Worm (Caenorhabditis elegans): ENCODE measurements around the gene glb-28.

Gene glb-28

DNA sequence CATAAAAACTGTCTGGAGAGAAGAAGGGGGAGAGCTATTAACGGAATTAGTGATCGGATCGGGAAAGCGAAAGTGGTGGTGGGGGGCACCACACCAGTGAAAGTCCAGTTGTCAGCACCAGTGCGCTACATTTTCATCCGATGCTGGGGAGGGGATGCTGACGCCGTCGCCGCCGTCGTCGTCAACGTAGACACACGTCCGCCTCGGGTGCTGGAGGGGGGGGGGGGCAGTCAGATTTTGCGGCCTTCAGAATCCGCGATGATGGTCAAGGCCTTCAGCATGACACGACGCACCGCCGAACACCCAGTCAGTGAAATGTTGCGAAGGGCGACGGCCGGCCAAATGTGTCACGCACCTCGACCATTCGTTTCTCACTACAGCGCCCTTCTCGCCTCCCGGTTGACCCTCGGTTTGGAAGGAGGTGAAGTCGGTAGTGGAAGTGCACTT lies 6.7 kb downstream of the glb-28 start:
- TF ChIP-seq tab-1 (GFP tag; IDR thresholded peaks at IDR 0.05) (peak; percentile 59; the same call in 1 of the 2 replicates), cog-1 (tag; optimal IDR thresholded peaks at IDR 0.05) (no peak)

DNA sequence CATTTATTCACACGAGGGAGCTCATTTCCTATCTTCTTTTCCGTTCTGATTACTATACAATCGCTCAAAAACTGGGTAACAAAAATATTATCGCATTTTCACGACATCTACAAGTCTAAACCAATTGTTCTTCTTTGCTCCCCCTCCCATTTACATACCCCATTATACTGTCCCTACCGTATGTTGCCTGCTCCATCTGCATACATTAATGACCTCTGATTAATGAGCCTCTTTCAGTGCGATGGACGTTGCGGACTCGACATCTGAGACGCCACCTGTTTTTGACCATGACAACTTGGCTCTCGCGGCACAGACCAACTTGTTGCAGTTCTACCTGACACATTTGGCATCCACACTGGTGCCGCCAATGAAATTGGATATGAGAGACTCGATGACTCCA lies 7.9 kb downstream of the glb-28 start, which contains the start of gene nhr-91:
nhr-91 (plus strand) TSS at position 232 of the 400 bp plus-strand sequence.
- TF ChIP-seq med-1 (GFP tag; optimal IDR thresholded peaks at IDR 0.05; ENCODE audit: insufficient read depth) (no peak), T22C8.4 (GFP tag; IDR thresholded peaks at IDR 0.05) (no peak), ztf-23 (GFP tag; IDR thresholded peaks at IDR 0.05) (no peak), ztf-29 (GFP tag; IDR thresholded peaks at IDR 0.05) (no peak), tab-1 (GFP tag; IDR thresholded peaks at IDR 0.05) (no peak), ref-1 (GFP tag; conservative IDR thresholded peaks at IDR 0.05) (no peak), klf-2 (GFP tag; conservative IDR thresholded peaks at IDR 0.05) (no peak), flt-1 (GFP tag; IDR thresholded peaks at IDR 0.05) (no peak), cog-1 (tag; optimal IDR thresholded peaks at IDR 0.05) (no peak)

DNA sequence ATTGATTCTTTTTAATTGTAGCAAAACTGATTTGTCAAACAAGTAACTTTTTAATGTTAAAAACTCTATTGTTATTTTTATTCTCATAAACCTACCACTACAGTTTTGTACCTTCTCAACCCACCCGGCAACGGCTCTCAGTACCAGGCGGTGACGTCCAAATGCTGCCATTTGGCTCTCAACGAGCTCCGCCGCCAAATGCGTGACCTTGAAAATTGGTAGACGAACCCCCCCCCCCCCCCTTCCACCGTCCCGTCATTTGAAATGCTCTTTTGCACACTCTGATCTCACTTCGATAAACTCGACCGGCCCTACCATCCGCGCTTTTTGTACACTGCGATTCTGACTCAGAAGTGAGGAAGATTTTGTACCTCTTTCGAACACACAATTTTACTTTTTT lies 8.4 kb downstream of the glb-28 start:
- no peak for TF ChIP-seq klf-2 (GFP tag; conservative IDR thresholded peaks at IDR 0.05)
- no peak for TF ChIP-seq ztf-29 (GFP tag; IDR thresholded peaks at IDR 0.05)
- TF ChIP-seq cog-1 (tag; optimal IDR thresholded peaks at IDR 0.05) = no peak
- no peak for TF ChIP-seq ztf-23 (GFP tag; IDR thresholded peaks at IDR 0.05)
- no peak for TF ChIP-seq tab-1 (GFP tag; IDR thresholded peaks at IDR 0.05)
- no peak for TF ChIP-seq T22C8.4 (GFP tag; IDR thresholded peaks at IDR 0.05)
- no peak for TF ChIP-seq ref-1 (GFP tag; conservative IDR thresholded peaks at IDR 0.05)
- TF ChIP-seq med-1 (GFP tag; optimal IDR thresholded peaks at IDR 0.05; ENCODE audit: insufficient read depth) = no peak
- TF ChIP-seq flt-1 (GFP tag; IDR thresholded peaks at IDR 0.05) = no peak

DNA sequence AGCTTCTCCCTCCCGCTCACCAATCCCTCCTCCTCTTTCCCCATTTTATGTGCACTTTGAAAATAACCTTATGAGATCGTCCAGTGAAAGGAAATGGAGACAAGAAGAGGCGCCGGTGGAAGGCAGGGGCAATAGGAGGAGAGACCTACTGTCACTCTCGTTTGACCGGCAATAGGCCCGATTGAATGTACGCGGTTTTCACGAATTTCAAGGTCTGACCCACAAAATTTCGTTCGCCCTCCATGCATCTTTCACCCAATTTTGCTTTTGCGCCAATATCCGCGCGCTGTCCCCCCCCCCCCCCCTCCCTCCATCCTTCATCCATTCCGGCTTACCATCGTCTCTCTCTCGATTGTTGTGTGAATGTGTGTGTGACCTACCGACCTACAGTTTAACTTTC lies 9.4 kb downstream of the glb-28 start:
- TF ChIP-seq T22C8.4 (GFP tag; IDR thresholded peaks at IDR 0.05) (no peak), med-1 (GFP tag; optimal IDR thresholded peaks at IDR 0.05; ENCODE audit: insufficient read depth) (no peak), ztf-29 (GFP tag; IDR thresholded peaks at IDR 0.05) (no peak), ztf-23 (GFP tag; IDR thresholded peaks at IDR 0.05) (no peak), cog-1 (tag; optimal IDR thresholded peaks at IDR 0.05) (no peak), ref-1 (GFP tag; conservative IDR thresholded peaks at IDR 0.05) (no peak), klf-2 (GFP tag; conservative IDR thresholded peaks at IDR 0.05) (no peak), flt-1 (GFP tag; IDR thresholded peaks at IDR 0.05) (no peak), tab-1 (GFP tag; IDR thresholded peaks at IDR 0.05) (no peak)

DNA sequence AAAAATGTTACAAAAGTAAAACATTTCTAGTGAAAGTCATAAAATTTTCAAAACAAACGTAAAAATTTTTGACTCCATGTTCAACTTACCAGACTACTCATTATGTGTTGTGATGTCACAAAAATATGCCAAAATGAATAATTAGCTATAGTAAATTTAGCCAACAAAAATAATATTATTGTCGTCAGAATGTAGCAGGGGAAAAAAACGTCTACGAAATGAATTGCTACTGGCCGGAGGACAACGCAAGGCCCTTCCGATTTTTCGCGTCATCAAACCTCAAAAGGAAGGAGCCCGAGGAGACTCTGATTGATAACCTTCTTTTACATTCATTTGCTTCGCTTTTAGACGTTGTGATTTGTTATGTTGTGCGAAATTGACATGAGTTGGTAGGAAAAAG lies 14.2 kb downstream of the glb-28 start, which contains the start of gene ser-2:
ser-2 (minus strand) TSS at position 101 of the 400 bp plus-strand sequence.
- TF ChIP-seq ref-1 (GFP tag; conservative IDR thresholded peaks at IDR 0.05) (no peak), ztf-23 (GFP tag; IDR thresholded peaks at IDR 0.05) (no peak), tab-1 (GFP tag; IDR thresholded peaks at IDR 0.05) (no peak), flt-1 (GFP tag; IDR thresholded peaks at IDR 0.05) (no peak), T22C8.4 (GFP tag; IDR thresholded peaks at IDR 0.05) (no peak), med-1 (GFP tag; optimal IDR thresholded peaks at IDR 0.05; ENCODE audit: insufficient read depth) (no peak), ztf-29 (GFP tag; IDR thresholded peaks at IDR 0.05) (no peak), cog-1 (tag; optimal IDR thresholded peaks at IDR 0.05) (no peak), klf-2 (GFP tag; conservative IDR thresholded peaks at IDR 0.05) (no peak)

DNA sequence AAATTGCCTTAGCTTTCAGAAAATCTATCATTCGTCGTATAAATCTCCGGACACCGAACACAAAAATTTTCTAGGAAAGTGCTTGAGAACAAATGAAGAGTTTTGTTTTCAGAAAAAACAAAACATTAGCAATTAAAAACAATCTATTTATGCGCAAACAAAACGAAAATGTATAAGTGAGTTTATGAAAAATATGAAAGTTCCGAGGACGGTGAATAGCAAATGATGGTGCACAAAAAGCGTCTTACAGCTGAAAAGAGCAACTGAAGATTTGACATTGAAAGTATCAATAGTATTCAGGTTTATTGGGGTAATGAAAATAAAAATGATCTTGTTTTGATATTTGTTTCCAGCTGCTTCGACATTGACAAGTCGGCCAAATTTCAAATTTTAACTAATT lies 17.0 kb downstream of the glb-28 start:
- no peak for TF ChIP-seq cog-1 (tag; optimal IDR thresholded peaks at IDR 0.05)
- no peak for TF ChIP-seq klf-2 (GFP tag; conservative IDR thresholded peaks at IDR 0.05)
- TF ChIP-seq tab-1 (GFP tag; IDR thresholded peaks at IDR 0.05) = no peak
- TF ChIP-seq ztf-23 (GFP tag; IDR thresholded peaks at IDR 0.05) = no peak
- no peak for TF ChIP-seq ref-1 (GFP tag; conservative IDR thresholded peaks at IDR 0.05)
- TF ChIP-seq T22C8.4 (GFP tag; IDR thresholded peaks at IDR 0.05) = no peak
- TF ChIP-seq ztf-29 (GFP tag; IDR thresholded peaks at IDR 0.05) = no peak

DNA sequence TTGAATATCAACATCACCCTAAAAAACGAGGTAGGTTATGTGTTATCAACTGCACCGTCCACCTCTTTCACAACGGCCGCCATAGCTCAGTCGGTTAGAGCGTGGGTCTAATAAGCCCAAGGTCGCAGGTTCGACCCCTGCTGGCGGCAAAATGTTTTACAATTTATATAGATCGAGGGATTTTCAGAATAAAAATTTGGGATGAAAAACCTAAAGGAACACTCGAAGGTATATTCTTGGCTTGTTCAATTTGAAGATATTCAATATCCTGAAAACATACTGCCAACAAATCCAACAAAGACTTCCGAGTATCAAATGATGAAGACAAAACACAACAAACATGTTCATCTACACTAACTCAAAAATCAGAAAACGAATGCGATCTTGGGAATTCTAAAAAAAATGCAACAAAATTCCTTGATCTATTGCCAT lies 19.6 kb downstream of the glb-28 start:
- TF ChIP-seq cog-1 (tag; optimal IDR thresholded peaks at IDR 0.05) (peak; percentile 6), klf-2 (GFP tag; conservative IDR thresholded peaks at IDR 0.05) (no peak), ztf-29 (GFP tag; IDR thresholded peaks at IDR 0.05) (peak; percentile 90), med-1 (GFP tag; optimal IDR thresholded peaks at IDR 0.05; ENCODE audit: insufficient read depth) (peak; percentile 16), flt-1 (GFP tag; IDR thresholded peaks at IDR 0.05) (peak; percentile 93), tab-1 (GFP tag; IDR thresholded peaks at IDR 0.05) (peak; percentile 86), ztf-23 (GFP tag; IDR thresholded peaks at IDR 0.05) (peak; percentile 82), T22C8.4 (GFP tag; IDR thresholded peaks at IDR 0.05) (peak; percentile 84), ref-1 (GFP tag; conservative IDR thresholded peaks at IDR 0.05) (peak; percentile 73)

DNA sequence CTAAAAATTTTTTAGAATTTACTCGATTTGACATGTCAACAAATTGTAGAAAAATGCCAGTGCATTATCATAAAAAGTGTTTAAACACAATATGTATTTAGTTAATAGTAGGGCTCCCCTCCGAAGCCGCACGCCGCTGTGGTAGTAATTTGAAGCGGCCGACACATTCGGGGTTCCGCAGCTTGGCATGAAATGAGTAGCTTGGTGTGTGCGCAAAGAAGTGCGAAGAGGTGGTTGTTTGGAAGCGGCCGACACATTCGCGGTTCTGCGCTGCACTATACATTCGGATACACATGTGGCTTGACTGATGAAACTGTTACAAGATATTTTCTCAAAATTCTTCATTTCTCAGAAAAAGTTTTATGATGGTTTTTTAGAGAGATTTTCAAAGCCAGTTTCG lies 31.5 kb downstream of the glb-28 start:
- TF ChIP-seq cog-1 (tag; optimal IDR thresholded peaks at IDR 0.05) = no peak
- no peak for TF ChIP-seq T22C8.4 (GFP tag; IDR thresholded peaks at IDR 0.05)
- TF ChIP-seq ztf-29 (GFP tag; IDR thresholded peaks at IDR 0.05) = no peak
- TF ChIP-seq ztf-23 (GFP tag; IDR thresholded peaks at IDR 0.05) = no peak
- TF ChIP-seq med-1 (GFP tag; optimal IDR thresholded peaks at IDR 0.05; ENCODE audit: insufficient read depth) = no peak
- no peak for TF ChIP-seq klf-2 (GFP tag; conservative IDR thresholded peaks at IDR 0.05)
- TF ChIP-seq ref-1 (GFP tag; conservative IDR thresholded peaks at IDR 0.05) = no peak
- TF ChIP-seq tab-1 (GFP tag; IDR thresholded peaks at IDR 0.05) = no peak
- no peak for TF ChIP-seq flt-1 (GFP tag; IDR thresholded peaks at IDR 0.05)

DNA sequence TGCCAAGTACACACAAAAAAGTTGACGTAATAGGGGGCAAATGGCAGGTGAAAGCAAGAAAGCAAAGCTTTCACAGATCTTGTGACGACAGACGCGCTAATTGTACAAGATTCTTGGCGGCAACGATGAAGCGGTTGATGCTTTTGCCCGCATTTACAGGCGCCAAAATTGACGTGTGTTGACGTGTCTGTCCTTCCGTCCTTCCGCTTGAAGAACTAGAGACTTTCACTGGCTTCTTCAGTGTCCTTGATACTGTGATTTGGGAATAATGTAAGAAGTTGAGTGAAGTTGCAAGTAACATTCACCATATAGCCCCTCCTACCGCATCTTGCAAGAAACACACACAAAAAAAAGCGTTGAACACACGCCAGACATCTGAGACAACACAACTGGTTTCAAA lies 33.3 kb downstream of the glb-28 start, which contains the start of gene jud-4:
jud-4 (plus strand) TSS at position 376 of the 400 bp plus-strand sequence.
- no peak for TF ChIP-seq ref-1 (GFP tag; conservative IDR thresholded peaks at IDR 0.05)
- no peak for TF ChIP-seq klf-2 (GFP tag; conservative IDR thresholded peaks at IDR 0.05)
- no peak for TF ChIP-seq T22C8.4 (GFP tag; IDR thresholded peaks at IDR 0.05)
- TF ChIP-seq ztf-29 (GFP tag; IDR thresholded peaks at IDR 0.05) = no peak
- no peak for TF ChIP-seq ztf-23 (GFP tag; IDR thresholded peaks at IDR 0.05)
- no peak for TF ChIP-seq cog-1 (tag; optimal IDR thresholded peaks at IDR 0.05)
- no peak for TF ChIP-seq med-1 (GFP tag; optimal IDR thresholded peaks at IDR 0.05; ENCODE audit: insufficient read depth)
- no peak for TF ChIP-seq tab-1 (GFP tag; IDR thresholded peaks at IDR 0.05)
- TF ChIP-seq flt-1 (GFP tag; IDR thresholded peaks at IDR 0.05) = no peak

DNA sequence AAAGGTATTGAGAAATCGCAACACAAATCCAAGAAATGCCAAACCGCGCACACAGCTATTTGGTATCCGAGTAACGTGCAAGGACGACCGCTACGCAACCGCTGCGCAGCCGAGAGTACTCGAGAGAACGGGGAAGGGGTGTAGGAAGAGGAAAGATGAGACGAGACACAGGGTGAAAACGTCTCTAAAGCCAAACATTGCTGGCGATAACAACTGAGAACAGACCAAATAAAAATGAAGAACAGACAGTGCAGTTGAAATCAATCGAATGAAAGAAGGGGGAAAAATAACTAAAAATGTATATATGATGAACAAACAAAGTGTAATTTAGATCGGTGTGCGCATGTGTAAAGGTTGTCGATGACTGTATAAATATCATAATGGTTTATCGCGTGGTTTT lies 35.8 kb downstream of the glb-28 start:
- TF ChIP-seq flt-1 (GFP tag; IDR thresholded peaks at IDR 0.05) (no peak), tab-1 (GFP tag; IDR thresholded peaks at IDR 0.05) (no peak), T22C8.4 (GFP tag; IDR thresholded peaks at IDR 0.05) (no peak), ref-1 (GFP tag; conservative IDR thresholded peaks at IDR 0.05) (no peak), klf-2 (GFP tag; conservative IDR thresholded peaks at IDR 0.05) (no peak), ztf-23 (GFP tag; IDR thresholded peaks at IDR 0.05) (no peak)

All from whole organism, midembryonic.